Fruit fly (Drosophila melanogaster) whole organism, prepupa: Measurements from ENCODE around the gene CG15461.

Experiments
- CG11294 ChIP-seq: fragments of 200-800 bp; sonication (Bioruptor generic); IDR thresholded peaks from 2 replicates; pipeline ENCODE4 v1.3.6; 2022; ENCODE audit warnings: missing biosample characterization, missing genetic modification characterization
- CG15336 ChIP-seq: fragments of 200-800 bp; sonication (Bioruptor generic); IDR thresholded peaks from 2 replicates; pipeline ENCODE4 v1.3.6; 2022; ENCODE audit warnings: missing biosample characterization, missing genetic modification characterization
- CG6808 ChIP-seq: fragments of 200-800 bp; sonication (Bioruptor generic); optimal IDR thresholded peaks from 3 replicates; lab custom pipeline; 2017; ENCODE audit warnings: missing biosample characterization, missing genetic modification characterization, mild to moderate bottlenecking, moderate library complexity, missing genetic modification reagents
- Sox102F ChIP-seq: fragments of 200-800 bp; sonication (Bioruptor generic); optimal IDR thresholded peaks from 2 replicates; lab custom pipeline; 2016; ENCODE audit warnings: missing biosample characterization, mild to moderate bottlenecking, missing genetic modification characterization
- cyc ChIP-seq: fragments of 200-800 bp; sonication (Bioruptor generic); optimal IDR thresholded peaks from 3 replicates; lab custom pipeline; 2016; ENCODE audit warnings: missing biosample characterization, missing genetic modification characterization
- lz ChIP-seq: fragments of 200-800 bp; sonication (Bioruptor generic); optimal IDR thresholded peaks from 3 replicates; lab custom pipeline; 2016; ENCODE audit warnings: missing biosample characterization, missing genetic modification characterization

dm6 chrX:20467155-20467554 is 18.8 kb upstream of the CG15461 start, which contains the start of gene GstT3:
- TF ChIP-seq cyc (GFP tag; lab: Kevin White, UChicago) = no peak
- no peak for TF ChIP-seq Sox102F (GFP tag; lab: Kevin White, UChicago)
- TF ChIP-seq lz (GFP tag; lab: Kevin White, UChicago) = no peak
- no peak for TF ChIP-seq CG15336 (GFP tag; lab: Robert Waterston, UW)
- TF ChIP-seq CG11294 = no peak
- no peak for TF ChIP-seq CG6808 (GFP tag; lab: Kevin White, UChicago)
